Worm (Caenorhabditis elegans): Measurements from ENCODE around the gene R07H5.11.
"Not testable (repeated sequence)": the region's sequence is repeated elsewhere in the genome, so short reads cannot be mapped to it uniquely, and the experiment has no call there.

R07H5.11 gene

ce11 chrIV:11248031-11248631, 45.6 kb downstream of the R07H5.11 start, which contains the start of gene C05C12.4:
Gene C05C12.4, minus strand, starts transcription at chrIV:11248081.
- TF ChIP-seq C38D4.7 (GFP tag; optimal IDR thresholded peaks at IDR 0.05) (no peak), odd-2 (tag; optimal IDR thresholded peaks at IDR 0.05) (no peak), sox-2 (GFP tag; IDR thresholded peaks at IDR 0.05) (no peak), nfya-1 (tag; optimal IDR thresholded peaks at IDR 0.05) (no peak), tbx-2 (tag; optimal IDR thresholded peaks at IDR 0.05) (no peak), dve-1 (tag; optimal IDR thresholded peaks at IDR 0.05) (no peak)

- not testable (repeated sequence) for TF ChIP-seq pha-4, hlh-8, gmeb-2 (tag; optimal IDR thresholded peaks at IDR 0.05)
Observed at ce11 chrIV:11253689-11254088, 51.1 kb downstream of the R07H5.11 start, which contains the start of gene C05C12.1. Gene C05C12.1, plus strand, starts transcription at chrIV:11253989.

All from whole organism, late embryonic.